Worm (Caenorhabditis elegans) whole organism, L3 larva: Measurements from ENCODE around the gene ceh-79.

ENCODE experiments used
- hmg-11 ChIP-seq: sonication (generic microtip); optimal IDR thresholded peaks from 2 replicates; lab custom pipeline; 2016; ENCODE audit warnings: missing genetic modification characterization, missing compliant biosample characterization
- lin-39 ChIP-seq: fragments of 150-350 bp; optimal IDR thresholded peaks from 2 replicates; lab custom pipeline; 2018; ENCODE audit warnings: missing biosample characterization, missing genetic modification reagents, missing genetic modification characterization
- mdl-1 ChIP-seq: fragments of 150-350 bp; optimal IDR thresholded peaks from 2 replicates; lab custom pipeline; 2014; ENCODE audit warnings: missing biosample characterization, missing genetic modification characterization

- TF ChIP-seq mdl-1 (tag; lab: Kevin White, UChicago): no peak
- no peak for TF ChIP-seq hmg-11 (tag; lab: Kevin White, UChicago)
- TF ChIP-seq lin-39: no peak
Observed at ce11 chrV:13266630-13267029, 35.0 kb upstream of the ceh-79 start.
